Fruit fly (Drosophila melanogaster): ENCODE data around the gene Plc21C.

DNA sequence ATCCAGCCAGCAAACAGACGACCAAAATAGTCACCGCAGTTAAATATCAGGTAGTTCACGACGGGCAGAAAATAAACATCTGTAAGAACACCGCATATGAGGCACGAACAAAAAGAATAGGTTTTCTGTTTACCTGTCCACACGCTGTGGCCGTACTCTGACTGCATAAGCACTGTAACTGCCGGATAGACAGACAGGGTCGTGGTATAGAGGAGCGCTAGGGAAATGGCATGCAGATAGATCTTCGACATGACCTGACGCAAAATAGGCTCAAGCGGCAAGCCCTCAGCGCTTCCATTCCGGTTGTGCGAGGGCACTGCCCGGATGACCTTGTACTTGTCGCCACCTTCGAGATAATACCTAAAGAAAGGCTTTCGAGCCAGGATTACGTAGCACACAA, 50.5 kb downstream of the Plc21C start:
- TF ChIP-seq CG8301 (tag; optimal IDR thresholded peaks at IDR 0.05) (no peak), EcR (GFP tag; optimal IDR thresholded peaks at IDR 0.05) (no peak), Snoo (tag; optimal IDR thresholded peaks at IDR 0.05) (no peak), D1 (tag; optimal IDR thresholded peaks at IDR 0.05) (no peak), CG12605 (GFP tag; IDR thresholded peaks at IDR 0.05) (no peak), rn (GFP tag; IDR thresholded peaks at IDR 0.05) (no peak), CG17806 (tag; optimal IDR thresholded peaks at IDR 0.05) (no peak), CG32121 (GFP tag; IDR thresholded peaks at IDR 0.05) (no peak), Pif1A (GFP tag; optimal IDR thresholded peaks at IDR 0.05) (no peak)

Measured in whole organism, pupa.